Worm (Caenorhabditis elegans) whole organism, L1 larva: Measurements from ENCODE around the gene nhr-109.
A peak's percentile ranks its signal among the peaks of the same experiment; 100 is the strongest.

ENCODE experiments used
- alr-1 ChIP-seq: fragments of 200-800 bp; sonication (Bioruptor generic); optimal IDR thresholded peaks from 2 replicates; lab custom pipeline; 2018; ENCODE audit warnings: borderline replicate concordance, mild to moderate bottlenecking, missing genetic modification characterization, missing compliant biosample characterization
- ceh-82 ChIP-seq, 3 experiments: fragments of 150-350 bp in 1 of 3; sonication (generic microtip) in 2 of 3; optimal IDR thresholded peaks; 2 replicates each; lab custom pipeline; 2014 to 2017; ENCODE audit warnings: missing biosample characterization in 3 of 3, missing genetic modification characterization in 3 of 3
- ceh-90 ChIP-seq: sonication (generic microtip); optimal IDR thresholded peaks from 2 replicates; lab custom pipeline; 2016; ENCODE audit warnings: missing genetic modification characterization, missing compliant biosample characterization
- ces-1 ChIP-seq: fragments of 150-350 bp; optimal IDR thresholded peaks from 2 replicates; lab custom pipeline; 2014; ENCODE audit warnings: missing biosample characterization, missing genetic modification reagents, missing genetic modification characterization
- dpl-1 ChIP-seq, 3 experiments: fragments of 150-350 bp in 2 of 3; sonication (generic microtip) in 1 of 3; optimal IDR thresholded peaks; 2 replicates each; lab custom pipeline; 2014 to 2017; ENCODE audit warnings: missing biosample characterization in 3 of 3, missing genetic modification characterization in 3 of 3, missing genetic modification reagents in 3 of 3
- dsc-1 ChIP-seq: sonication (generic microtip); optimal IDR thresholded peaks from 2 replicates; lab custom pipeline; 2016; ENCODE audit warnings: mild to moderate bottlenecking, missing genetic modification characterization, missing compliant biosample characterization
- egl-27 ChIP-seq, 2 experiments: fragments of 150-350 bp in 1 of 2; sonication (generic microtip); optimal IDR thresholded peaks; 3 replicates each; lab custom pipeline; 2017 to 2018; ENCODE audit warnings: missing biosample characterization in 2 of 2, missing genetic modification characterization in 2 of 2, missing genetic modification reagents in 2 of 2
- elt-2 ChIP-seq: sonication (generic microtip); optimal IDR thresholded peaks from 2 replicates; lab custom pipeline; 2016; ENCODE audit warnings: missing genetic modification characterization, mild to moderate bottlenecking, inconsistent platforms, missing compliant biosample characterization, missing genetic modification reagents
- fkh-10 ChIP-seq: sonication (generic microtip); optimal IDR thresholded peaks from 2 replicates; lab custom pipeline; 2017; ENCODE audit warnings: missing biosample characterization, missing genetic modification reagents, missing genetic modification characterization
- fos-1 ChIP-seq: fragments of 150-350 bp; optimal IDR thresholded peaks from 2 replicates; lab custom pipeline; 2014; ENCODE audit warnings: missing biosample characterization, missing genetic modification characterization
- grh-1 ChIP-seq: fragments of 200-800 bp; sonication (Bioruptor generic); IDR thresholded peaks from 2 replicates; pipeline ENCODE4 v1.3.6; 2022; ENCODE audit warnings: missing genetic modification reagents, missing genetic modification characterization, missing compliant biosample characterization
- hlh-17 ChIP-seq: fragments of 200-800 bp; sonication (Bioruptor generic); optimal IDR thresholded peaks from 2 replicates; lab custom pipeline; 2018; ENCODE audit warnings: missing genetic modification characterization, mild to moderate bottlenecking, missing compliant biosample characterization, moderate library complexity, borderline replicate concordance
- lin-13 ChIP-seq: fragments of 150-350 bp; optimal IDR thresholded peaks from 2 replicates; lab custom pipeline; 2014; ENCODE audit warnings: missing biosample characterization, missing genetic modification reagents, missing genetic modification characterization
- nhr-11 ChIP-seq: fragments of 150-350 bp; optimal IDR thresholded peaks from 2 replicates; lab custom pipeline; 2014; ENCODE audit warnings: missing biosample characterization, missing genetic modification characterization
- nhr-237 ChIP-seq: fragments of 150-350 bp; optimal IDR thresholded peaks from 2 replicates; lab custom pipeline; 2014; ENCODE audit warnings: missing biosample characterization, missing genetic modification characterization
- nhr-28 ChIP-seq: fragments of 150-350 bp; optimal IDR thresholded peaks from 2 replicates; lab custom pipeline; 2014; ENCODE audit warnings: missing biosample characterization, missing genetic modification characterization
- nhr-76 ChIP-seq: sonication (generic microtip); optimal IDR thresholded peaks from 2 replicates; lab custom pipeline; 2017; ENCODE audit warnings: missing biosample characterization, missing genetic modification characterization
- pag-3 ChIP-seq: sonication (generic microtip); optimal IDR thresholded peaks from 2 replicates; lab custom pipeline; 2017; ENCODE audit warnings: missing genetic modification characterization, mild to moderate bottlenecking, missing compliant biosample characterization, antibody characterized with exemption, borderline replicate concordance; ENCODE audit not compliant: insufficient read depth
- pax-3 ChIP-seq: fragments of 200-800 bp; sonication (Bioruptor generic); optimal IDR thresholded peaks from 2 replicates; lab custom pipeline; 2018; ENCODE audit warnings: mild to moderate bottlenecking, missing genetic modification characterization, moderate library complexity, missing compliant biosample characterization
- rnt-1 ChIP-seq: sonication (generic microtip); optimal IDR thresholded peaks from 2 replicates; lab custom pipeline; 2016; ENCODE audit warnings: mild to moderate bottlenecking, missing genetic modification characterization, moderate library complexity, missing compliant biosample characterization
- skn-1 ChIP-seq: fragments of 150-350 bp; optimal IDR thresholded peaks from 2 replicates; lab custom pipeline; 2014; ENCODE audit warnings: missing biosample characterization, missing genetic modification characterization
- snpc-4 ChIP-seq: fragments of 150-350 bp; optimal IDR thresholded peaks from 2 replicates; lab custom pipeline; 2014; ENCODE audit warnings: missing biosample characterization, missing genetic modification characterization
- snu-23 ChIP-seq: sonication (generic microtip); optimal IDR thresholded peaks from 2 replicates; lab custom pipeline; 2016; ENCODE audit warnings: missing genetic modification characterization, missing compliant biosample characterization
- sox-4 ChIP-seq: sonication (generic microtip); optimal IDR thresholded peaks from 2 replicates; lab custom pipeline; 2016; ENCODE audit warnings: missing genetic modification characterization, missing compliant biosample characterization
- swsn-7 ChIP-seq: sonication (generic microtip); optimal IDR thresholded peaks from 2 replicates; lab custom pipeline; 2016; ENCODE audit warnings: missing genetic modification characterization, missing compliant biosample characterization
- tlp-1 ChIP-seq: fragments of 150-350 bp; optimal IDR thresholded peaks from 2 replicates; lab custom pipeline; 2014; ENCODE audit warnings: missing biosample characterization, missing genetic modification characterization
- unc-62 ChIP-seq: fragments of 150-350 bp; optimal IDR thresholded peaks from 2 replicates; lab custom pipeline; 2014; ENCODE audit warnings: missing biosample characterization, missing genetic modification reagents, missing genetic modification characterization
- xbp-1 ChIP-seq: sonication (generic microtip); optimal IDR thresholded peaks from 2 replicates; lab custom pipeline; 2016; ENCODE audit warnings: missing genetic modification characterization, missing compliant biosample characterization

The nhr-109 gene

ce11 chrII:4424807-4425206, 8.4 kb upstream of the nhr-109 start, which contains the start of the genes dcaf-13 and toe-1 (continued):
- TF ChIP-seq unc-62 (GFP tag; lab: Kevin White, UChicago) (no peak), snu-23 (GFP tag; lab: Kevin White, UChicago) (peak; percentile 25), egl-27 (tag; optimal IDR thresholded peaks at IDR 0.05; lab: Kevin White, UChicago) (no peak), sox-4 (tag; lab: Kevin White, UChicago) (no peak)

- no peak for TF ChIP-seq snu-23 (GFP tag; lab: Kevin White, UChicago)
- no peak for TF ChIP-seq fkh-10 (GFP tag; lab: Kevin White, UChicago)
- TF ChIP-seq tlp-1 (tag; lab: Kevin White, UChicago) = no peak
- no peak for TF ChIP-seq sox-4 (tag; lab: Kevin White, UChicago)
- no peak for TF ChIP-seq nhr-76 (tag; lab: Kevin White, UChicago)
- no peak for TF ChIP-seq egl-27 (tag; optimal IDR thresholded peaks at IDR 0.05; lab: Kevin White, UChicago)
- TF ChIP-seq fos-1 (tag; lab: Kevin White, UChicago) = no peak
- no peak for TF ChIP-seq unc-62 (GFP tag; lab: Kevin White, UChicago)
- no peak for TF ChIP-seq nhr-28 (tag; lab: Kevin White, UChicago)
- TF ChIP-seq grh-1 (GFP tag; lab: Robert Waterston, UW) = no peak
- no peak for TF ChIP-seq dpl-1 (GFP tag; optimal IDR thresholded peaks at IDR 0.05; lab: Kevin White, UChicago)
- TF ChIP-seq alr-1 (tag; lab: Kevin White, UChicago) = no peak
Observed at ce11 chrII:4428121-4428520, 5.0 kb upstream of the nhr-109 start.

- no peak for TF ChIP-seq pax-3 (tag; lab: Kevin White, UChicago)
- TF ChIP-seq snpc-4 (tag; lab: Kevin White, UChicago) = no peak
- TF ChIP-seq nhr-237 (tag; lab: Kevin White, UChicago) = no peak
- no peak for TF ChIP-seq sox-4 (tag; lab: Kevin White, UChicago)
- no peak for TF ChIP-seq dsc-1 (tag; lab: Kevin White, UChicago)
Observed at ce11 chrII:4434278-4434677, 1.1 kb downstream of the nhr-109 start.

- TF ChIP-seq lin-13 (GFP tag; lab: Kevin White, UChicago) (no peak), rnt-1 (tag; lab: Kevin White, UChicago) (no peak), pag-3 (no peak), elt-2 (tag; lab: Kevin White, UChicago) (peak; percentile 70), skn-1 (tag; lab: Kevin White, UChicago) (no peak), dpl-1 (GFP tag; optimal IDR thresholded peaks at IDR 0.05; lab: Kevin White, UChicago) (no peak)
Observed at ce11 chrII:4435134-4435533, 2.0 kb downstream of the nhr-109 start, which contains the start of gene nhr-273. Gene nhr-273 (plus strand): TSS chrII:4435300.

- no peak for TF ChIP-seq xbp-1
Observed at ce11 chrII:4438601-4439000, 5.4 kb downstream of the nhr-109 start, which contains the start of gene nhr-16. Gene nhr-16 (plus strand): TSS chrII:4438805.

ce11 chrII:4441278-4441677, 8.1 kb downstream of the nhr-109 start:
- TF ChIP-seq nhr-11 (tag; lab: Kevin White, UChicago) (no peak), grh-1 (GFP tag; lab: Robert Waterston, UW) (no peak), sox-4 (tag; lab: Kevin White, UChicago) (no peak), nhr-28 (tag; lab: Kevin White, UChicago) (no peak), hlh-17 (GFP tag; lab: Kevin White, UChicago) (no peak), ceh-90 (tag; lab: Kevin White, UChicago) (no peak), swsn-7 (no peak), ces-1 (GFP tag; lab: Kevin White, UChicago) (no peak), dsc-1 (tag; lab: Kevin White, UChicago) (no peak), ceh-82 (tag; optimal IDR thresholded peaks at IDR 0.05; lab: Kevin White, UChicago) (no peak), nhr-237 (tag; lab: Kevin White, UChicago) (no peak)
